Worm (Caenorhabditis elegans) whole organism, young adult: ENCODE measurements around the gene spsb-1.

Source experiments
- C06A6.2 ChIP-seq: fragments of 200-800 bp; sonication (Bioruptor generic); conservative IDR thresholded peaks from 2 replicates; pipeline ENCODE4 v1.3.6; 2022; ENCODE audit warnings: missing genetic modification characterization, missing compliant biosample characterization
- C17E4.6 ChIP-seq: fragments of 200-800 bp; sonication (Bioruptor generic); IDR thresholded peaks from 2 replicates; pipeline ENCODE4 v1.3.6; 2022; ENCODE audit warnings: missing genetic modification reagents, missing genetic modification characterization, missing compliant biosample characterization
- D2030.7 ChIP-seq: fragments of 200-800 bp; sonication (Bioruptor generic); IDR thresholded peaks from 2 replicates; pipeline ENCODE4 v1.3.6; 2022; ENCODE audit warnings: missing genetic modification reagents, missing genetic modification characterization, missing compliant biosample characterization
- F10E7.11 ChIP-seq: sonication (generic microtip); optimal IDR thresholded peaks from 2 replicates; lab custom pipeline; 2017; ENCODE audit warnings: mild to moderate bottlenecking, missing genetic modification characterization, moderate library complexity, missing compliant biosample characterization
- F49E8.2 ChIP-seq: sonication (generic microtip); optimal IDR thresholded peaks from 3 replicates; lab custom pipeline; 2017; ENCODE audit warnings: missing genetic modification characterization, mild to moderate bottlenecking, missing compliant biosample characterization, antibody characterized with exemption, moderate library complexity; ENCODE audit not compliant: insufficient read depth
- K11D2.4 ChIP-seq: fragments of 200-800 bp; sonication (Bioruptor generic); IDR thresholded peaks from 2 replicates; pipeline ENCODE4 v1.3.6; 2022; ENCODE audit warnings: missing genetic modification reagents, missing genetic modification characterization, missing compliant biosample characterization
- K12H6.12 ChIP-seq: fragments of 200-800 bp; sonication (Bioruptor generic); optimal IDR thresholded peaks from 2 replicates; lab custom pipeline; 2018; ENCODE audit warnings: mild to moderate bottlenecking, missing genetic modification characterization, missing compliant biosample characterization
- Y53F4B.3 ChIP-seq: fragments of 200-800 bp; sonication (Bioruptor generic); IDR thresholded peaks from 2 replicates; pipeline ENCODE4 v1.3.6; 2022; ENCODE audit warnings: missing genetic modification reagents, missing genetic modification characterization, missing compliant biosample characterization
- Y67H2A.10 ChIP-seq: fragments of 200-800 bp; sonication (Bioruptor generic); conservative IDR thresholded peaks from 2 replicates; pipeline ENCODE4 v1.3.6; 2022; ENCODE audit warnings: missing genetic modification reagents, missing genetic modification characterization, missing compliant biosample characterization
- Y79H2A.3 ChIP-seq: fragments of 200-800 bp; sonication (Bioruptor generic); conservative IDR thresholded peaks from 2 replicates; pipeline ENCODE4 v1.3.6; 2022; ENCODE audit warnings: missing genetic modification reagents, missing genetic modification characterization, missing compliant biosample characterization
- ZK185.1 ChIP-seq: sonication (generic microtip); optimal IDR thresholded peaks from 2 replicates; lab custom pipeline; 2016; ENCODE audit warnings: mild to moderate bottlenecking, missing genetic modification characterization, missing compliant biosample characterization; ENCODE audit not compliant: poor library complexity, severe bottlenecking
- aptf-2 ChIP-seq: fragments of 200-800 bp; sonication (Bioruptor generic); conservative IDR thresholded peaks from 2 replicates; pipeline ENCODE4 v1.3.6; 2022; ENCODE audit warnings: missing genetic modification reagents, missing genetic modification characterization, missing compliant biosample characterization
- athp-1 ChIP-seq: sonication (generic microtip); optimal IDR thresholded peaks from 2 replicates; lab custom pipeline; 2017; ENCODE audit warnings: mild to moderate bottlenecking, missing genetic modification characterization, missing compliant biosample characterization
- attf-6 ChIP-seq: fragments of 200-800 bp; sonication (Bioruptor generic); IDR thresholded peaks from 2 replicates; pipeline ENCODE4 v1.3.6; 2022; ENCODE audit warnings: missing genetic modification reagents, missing genetic modification characterization, missing compliant biosample characterization
- bed-1 ChIP-seq: fragments of 200-800 bp; sonication (Bioruptor generic); IDR thresholded peaks from 2 replicates; pipeline ENCODE4 v1.3.6; 2022; ENCODE audit warnings: missing genetic modification reagents, missing genetic modification characterization, missing compliant biosample characterization
- bed-2 ChIP-seq: fragments of 200-800 bp; sonication (Bioruptor generic); IDR thresholded peaks from 2 replicates; pipeline ENCODE4 v1.3.6; 2022; ENCODE audit warnings: missing genetic modification reagents, missing genetic modification characterization, missing compliant biosample characterization
- ccch-3 ChIP-seq: fragments of 200-800 bp; sonication (Bioruptor generic); optimal IDR thresholded peaks from 2 replicates; lab custom pipeline; 2018; ENCODE audit warnings: mild to moderate bottlenecking, missing genetic modification characterization, missing compliant biosample characterization
- ceh-100 ChIP-seq: fragments of 200-800 bp; sonication (Bioruptor generic); IDR thresholded peaks from 2 replicates; pipeline ENCODE4 v1.3.6; 2022; ENCODE audit warnings: missing genetic modification reagents, missing genetic modification characterization, missing compliant biosample characterization
- ceh-40 ChIP-seq: fragments of 200-800 bp; sonication (Bioruptor generic); IDR thresholded peaks from 2 replicates; pipeline ENCODE4 v1.3.6; 2022; ENCODE audit warnings: missing genetic modification characterization, missing compliant biosample characterization
- efl-1 ChIP-seq: fragments of 150-350 bp; optimal IDR thresholded peaks from 2 replicates; lab custom pipeline; 2014; ENCODE audit warnings: missing biosample characterization, missing genetic modification reagents, missing genetic modification characterization
- egl-18 ChIP-seq: fragments of 200-800 bp; sonication (Bioruptor generic); IDR thresholded peaks from 2 replicates; pipeline ENCODE4 v1.3.6; 2022; ENCODE audit warnings: missing genetic modification reagents, missing genetic modification characterization, missing compliant biosample characterization
- ekl-4 ChIP-seq: fragments of 200-800 bp; sonication (Bioruptor generic); IDR thresholded peaks from 2 replicates; pipeline ENCODE4 v1.3.6; 2022; ENCODE audit warnings: missing genetic modification reagents, missing genetic modification characterization, missing compliant biosample characterization
- let-607 ChIP-seq, 2 experiments: fragments of 200-800 bp in 1 of 2; sonication (Bioruptor generic) in 1 of 2; sonication (generic microtip) in 1 of 2; optimal IDR thresholded peaks; 2 replicates each; lab custom pipeline; 2016 to 2018; ENCODE audit warnings: mild to moderate bottlenecking in 2 of 2, missing compliant biosample characterization in 2 of 2, missing genetic modification characterization in 2 of 2, moderate library complexity in 2 of 2, missing genotype in 1 of 2
- lin-26 ChIP-seq: fragments of 200-800 bp; sonication (Bioruptor generic); IDR thresholded peaks from 2 replicates; pipeline ENCODE4 v1.3.6; 2022; ENCODE audit warnings: missing genetic modification reagents, missing genetic modification characterization, missing compliant biosample characterization
- lin-40 ChIP-seq: sonication (generic microtip); optimal IDR thresholded peaks from 2 replicates; lab custom pipeline; 2016; ENCODE audit warnings: missing genetic modification characterization, mild to moderate bottlenecking, missing compliant biosample characterization, missing genotype, missing genetic modification reagents
- lin-54 ChIP-seq: fragments of 200-800 bp; sonication (Bioruptor generic); optimal IDR thresholded peaks from 2 replicates; lab custom pipeline; 2018; ENCODE audit warnings: mild to moderate bottlenecking, missing genetic modification characterization, missing compliant biosample characterization
- lsl-1 ChIP-seq: fragments of 200-800 bp; sonication (Bioruptor generic); optimal IDR thresholded peaks from 2 replicates; lab custom pipeline; 2018; ENCODE audit warnings: mild to moderate bottlenecking, missing genetic modification characterization, moderate library complexity, missing compliant biosample characterization
- lsy-27 ChIP-seq: sonication (generic microtip); optimal IDR thresholded peaks from 2 replicates; lab custom pipeline; 2017; ENCODE audit warnings: missing genetic modification characterization, mild to moderate bottlenecking, missing compliant biosample characterization, antibody characterized with exemption, missing genotype, borderline replicate concordance; ENCODE audit not compliant: insufficient read depth
- madf-8 ChIP-seq: fragments of 200-800 bp; sonication (Bioruptor generic); conservative IDR thresholded peaks from 2 replicates; pipeline ENCODE4 v1.3.6; 2022; ENCODE audit warnings: missing genetic modification reagents, missing genetic modification characterization, missing compliant biosample characterization
- nfya-2 ChIP-seq: fragments of 200-800 bp; sonication (Bioruptor generic); IDR thresholded peaks from 2 replicates; pipeline ENCODE4 v1.3.6; 2022; ENCODE audit warnings: missing genetic modification reagents, missing genetic modification characterization, missing compliant biosample characterization
- nhr-120 ChIP-seq: fragments of 200-800 bp; sonication (Bioruptor generic); IDR thresholded peaks from 2 replicates; pipeline ENCODE4 v1.3.6; 2022; ENCODE audit warnings: missing genetic modification characterization, missing compliant biosample characterization
- nhr-80 ChIP-seq: sonication (generic microtip); optimal IDR thresholded peaks from 2 replicates; lab custom pipeline; 2016; ENCODE audit warnings: missing genetic modification characterization, missing compliant biosample characterization
- nhr-90 ChIP-seq: sonication (generic microtip); optimal IDR thresholded peaks from 2 replicates; lab custom pipeline; 2016; ENCODE audit warnings: missing genotype, mild to moderate bottlenecking, missing genetic modification characterization, missing compliant biosample characterization
- pbrm-1 ChIP-seq: fragments of 200-800 bp; sonication (Bioruptor generic); IDR thresholded peaks from 2 replicates; pipeline ENCODE4 v1.3.6; 2022; ENCODE audit warnings: missing genetic modification reagents, missing genetic modification characterization, missing compliant biosample characterization
- rcor-1 ChIP-seq: fragments of 200-800 bp; sonication (Bioruptor generic); IDR thresholded peaks from 2 replicates; pipeline ENCODE4 v1.3.6; 2022; ENCODE audit warnings: missing genetic modification reagents, missing genetic modification characterization, missing compliant biosample characterization
- rpc-1 ChIP-seq, 2 experiments: fragments of 150-350 bp in 1 of 2; sonication (generic microtip) in 1 of 2; optimal IDR thresholded peaks; 2 replicates each; lab custom pipeline; 2014 to 2018; ENCODE audit warnings: missing biosample characterization in 1 of 2, missing genetic modification characterization in 1 of 2, missing genetic modification reagents in 1 of 2, missing genotype in 1 of 2
- sdz-38 ChIP-seq: sonication (generic microtip); optimal IDR thresholded peaks from 2 replicates; lab custom pipeline; 2016; ENCODE audit warnings: missing genotype, missing genetic modification characterization, missing compliant biosample characterization
- snpc-1.3 ChIP-seq: sonication (generic microtip); optimal IDR thresholded peaks from 2 replicates; lab custom pipeline; 2017; ENCODE audit warnings: missing genetic modification characterization, mild to moderate bottlenecking, missing compliant biosample characterization, antibody characterized with exemption, moderate library complexity, missing genotype, missing genetic modification reagents; ENCODE audit not compliant: insufficient read depth
- snpc-4 ChIP-seq, 5 experiments: fragments of 150-350 bp in 1 of 5; sonication (generic microtip) in 4 of 5; optimal IDR thresholded peaks; 2 replicates each; lab custom pipeline; 2014 to 2018; ENCODE audit warnings: missing genetic modification characterization in 5 of 5, missing biosample characterization in 3 of 5, antibody characterized with exemption in 2 of 5, mild to moderate bottlenecking in 2 of 5, missing compliant biosample characterization in 2 of 5, missing genotype in 2 of 5, moderate library complexity in 2 of 5, missing genetic modification reagents in 1 of 5
- somi-1 ChIP-seq: fragments of 200-800 bp; sonication (Bioruptor generic); optimal IDR thresholded peaks from 2 replicates; lab custom pipeline; 2018; ENCODE audit warnings: mild to moderate bottlenecking, missing genetic modification characterization, missing compliant biosample characterization
- sptf-2 ChIP-seq: fragments of 200-800 bp; sonication (Bioruptor generic); optimal IDR thresholded peaks from 2 replicates; lab custom pipeline; 2018; ENCODE audit warnings: mild to moderate bottlenecking, missing genetic modification characterization, missing compliant biosample characterization
- tbx-9 ChIP-seq: sonication (generic microtip); optimal IDR thresholded peaks from 2 replicates; lab custom pipeline; 2016; ENCODE audit warnings: borderline replicate concordance, missing genetic modification characterization, inconsistent platforms, missing compliant biosample characterization
- unc-130 ChIP-seq: sonication (generic microtip); optimal IDR thresholded peaks from 2 replicates; lab custom pipeline; 2016; ENCODE audit warnings: missing genetic modification reagents, missing genetic modification characterization, missing compliant biosample characterization
- ztf-25 ChIP-seq: fragments of 200-800 bp; sonication (Bioruptor generic); IDR thresholded peaks from 2 replicates; pipeline ENCODE4 v1.3.6; 2022; ENCODE audit warnings: missing genetic modification reagents, missing genetic modification characterization, missing compliant biosample characterization
- ztf-3 ChIP-seq: fragments of 200-800 bp; sonication (Bioruptor generic); optimal IDR thresholded peaks from 2 replicates; lab custom pipeline; 2018; ENCODE audit warnings: mild to moderate bottlenecking, missing genetic modification characterization, missing compliant biosample characterization

Gene spsb-1

DNA sequence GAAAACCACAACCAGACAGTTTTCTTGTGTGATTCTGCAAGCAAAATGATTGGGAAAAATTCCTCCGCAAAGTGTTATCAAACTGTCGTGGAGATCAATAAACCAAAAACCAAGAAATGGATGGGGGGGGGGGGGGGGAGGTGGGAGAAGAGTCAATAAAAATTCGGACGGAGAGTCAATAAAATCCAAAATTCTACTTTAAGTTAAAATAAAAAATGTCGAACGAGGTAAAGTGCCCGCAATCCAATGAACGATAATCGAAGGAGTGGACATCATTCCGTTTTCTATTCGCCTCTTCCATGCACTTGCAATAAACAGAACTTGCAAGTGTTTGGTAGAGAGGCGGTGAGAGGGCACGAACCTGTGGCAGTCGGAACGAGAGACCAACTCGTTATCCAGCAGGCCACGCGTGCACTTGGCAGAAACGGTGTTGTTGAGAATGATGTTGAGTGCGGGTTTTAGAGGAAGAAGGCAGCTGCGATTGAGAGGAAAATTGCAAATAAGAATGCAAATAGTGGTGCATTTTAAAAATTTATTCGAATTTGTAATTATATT, 30.8 kb upstream of the spsb-1 start, which contains the start of gene gst-27 (continued):
- TF ChIP-seq lin-40 (tag; lab: Kevin White, UChicago) = peak; percentile 89
- 0 out of 2 replicates have a peak, but pooled peaks have one; percentile 72 for TF ChIP-seq nhr-120 (GFP tag; lab: Robert Waterston, UW)
- peak; percentile 39 for TF ChIP-seq efl-1 (GFP tag; lab: Kevin White, UChicago)
- TF ChIP-seq aptf-2 (GFP tag; lab: Robert Waterston, UW) = no peak
- TF ChIP-seq C17E4.6 (GFP tag; lab: Robert Waterston, UW) = peak; percentile 70
- peak; percentile 68 for TF ChIP-seq tbx-9 (tag; lab: Kevin White, UChicago)
- TF ChIP-seq unc-130 = peak; percentile 61
- TF ChIP-seq F10E7.11 (tag; lab: Kevin White, UChicago) = peak; percentile 31
- TF ChIP-seq D2030.7 (GFP tag; lab: Robert Waterston, UW) = peak; percentile 98
- TF ChIP-seq lin-26 (GFP tag; lab: Robert Waterston, UW) = peak; percentile 97
- TF ChIP-seq lsy-27 = peak; percentile 41
- no peak for TF ChIP-seq egl-18 (GFP tag; lab: Robert Waterston, UW)
- TF ChIP-seq nfya-2 (GFP tag; lab: Robert Waterston, UW) = no peak
- peak; percentile 55 for TF ChIP-seq ccch-3 (GFP tag; lab: Kevin White, UChicago)
- TF ChIP-seq Y79H2A.3 = peak; percentile 80; the same call in 1 of the 2 replicates
- peak; percentile 83 for TF ChIP-seq rcor-1 (GFP tag; lab: Robert Waterston, UW)
- peak; percentile 73 for TF ChIP-seq ceh-100 (GFP tag; lab: Robert Waterston, UW)
- TF ChIP-seq bed-1 (GFP tag; lab: Robert Waterston, UW) = 0 out of 2 replicates have a peak, but pooled peaks have one; percentile 37
- TF ChIP-seq snpc-1.3 (tag; lab: Kevin White, UChicago) = peak; percentile 95
- TF ChIP-seq lin-54 (GFP tag; lab: Kevin White, UChicago) = peak; percentile 82
- TF ChIP-seq lsl-1 (GFP tag; lab: Kevin White, UChicago) = peak; percentile 57
- peak; percentile 84 for TF ChIP-seq ceh-40 (GFP tag; lab: Robert Waterston, UW)
- TF ChIP-seq Y67H2A.10 (GFP tag; lab: Robert Waterston, UW) = no peak
- TF ChIP-seq rpc-1 (optimal IDR thresholded peaks at IDR 0.05; lab: Kevin White, UChicago) = peak; percentile 93
- peak; percentile 96 for TF ChIP-seq rpc-1 (tag; optimal IDR thresholded peaks at IDR 0.05; lab: Kevin White, UChicago)
- peak; percentile 53 for TF ChIP-seq snpc-4 (GFP tag; optimal IDR thresholded peaks at IDR 0.05; lab: Kevin White, UChicago)
- TF ChIP-seq snpc-4 (tag; optimal IDR thresholded peaks at IDR 0.05; lab: Kevin White, UChicago) = peak; percentile 57 to 84 (median 79)
- TF ChIP-seq K11D2.4 (GFP tag; lab: Robert Waterston, UW) = peak; percentile 38; the same call in 1 of the 2 replicates
- TF ChIP-seq ztf-3 (GFP tag; lab: Kevin White, UChicago) = peak; percentile 34
- TF ChIP-seq attf-6 (GFP tag; lab: Robert Waterston, UW) = peak; percentile 61
- peak; percentile 69 for TF ChIP-seq nhr-80 (tag; lab: Kevin White, UChicago)
- TF ChIP-seq ztf-25 = peak; percentile 91
- peak; percentile 56; the same call in 1 of the 2 replicates for TF ChIP-seq Y53F4B.3 (GFP tag; lab: Robert Waterston, UW)
- TF ChIP-seq F49E8.2 (tag; lab: Kevin White, UChicago) = peak; percentile 88
- TF ChIP-seq athp-1 (tag; lab: Kevin White, UChicago) = peak; percentile 87
- peak; percentile 81 for TF ChIP-seq pbrm-1
- peak; percentile 95 for TF ChIP-seq nhr-90 (tag; lab: Kevin White, UChicago)
- peak; percentile 79 for TF ChIP-seq ekl-4 (GFP tag; lab: Robert Waterston, UW)
- 0 out of 2 replicates have a peak, but pooled peaks have one; percentile 63 for TF ChIP-seq bed-2
- TF ChIP-seq K12H6.12 (tag; lab: Kevin White, UChicago) = peak; percentile 82
- peak; percentile 73 for TF ChIP-seq sptf-2 (GFP tag; lab: Kevin White, UChicago)
- TF ChIP-seq sdz-38 (tag; lab: Kevin White, UChicago) = no peak
- peak; percentile 95 for TF ChIP-seq ZK185.1 (tag; lab: Kevin White, UChicago)
- 0 out of 2 replicates have a peak, but pooled peaks have one; percentile 34 for TF ChIP-seq C06A6.2 (GFP tag; lab: Robert Waterston, UW)
- TF ChIP-seq madf-8 (GFP tag; lab: Robert Waterston, UW) = peak; percentile 46
- TF ChIP-seq somi-1 (GFP tag; lab: Kevin White, UChicago) = peak; percentile 18
- TF ChIP-seq let-607 (tag; optimal IDR thresholded peaks at IDR 0.05; lab: Kevin White, UChicago) = peak; percentile 24 to 56
